Fruit fly (Drosophila melanogaster) whole organism, prepupa: Measurements from ENCODE around the gene drongo.

Experiments
- Blimp-1 ChIP-seq: fragments of 200-800 bp; sonication (Bioruptor generic); optimal IDR thresholded peaks from 3 replicates; lab custom pipeline; 2017; ENCODE audit warnings: missing biosample characterization, missing genetic modification characterization, mild to moderate bottlenecking, moderate library complexity, missing genetic modification reagents
- CG10631 ChIP-seq: fragments of 200-800 bp; sonication (Bioruptor generic); optimal IDR thresholded peaks from 2 replicates; lab custom pipeline; 2016; ENCODE audit warnings: missing biosample characterization, missing genetic modification characterization
- CG11294 ChIP-seq: fragments of 200-800 bp; sonication (Bioruptor generic); IDR thresholded peaks from 2 replicates; pipeline ENCODE4 v1.3.6; 2022; ENCODE audit warnings: missing biosample characterization, missing genetic modification characterization
- CG11762 ChIP-seq: fragments of 200-800 bp; sonication (Bioruptor generic); optimal IDR thresholded peaks from 3 replicates; lab custom pipeline; 2016; ENCODE audit warnings: missing biosample characterization, missing genetic modification characterization; ENCODE audit not compliant: insufficient read depth
- CG11902 ChIP-seq: fragments of 200-800 bp; sonication (Bioruptor generic); optimal IDR thresholded peaks from 3 replicates; lab custom pipeline; 2016; ENCODE audit warnings: missing biosample characterization, missing genetic modification characterization
- CG15336 ChIP-seq: fragments of 200-800 bp; sonication (Bioruptor generic); IDR thresholded peaks from 2 replicates; pipeline ENCODE4 v1.3.6; 2022; ENCODE audit warnings: missing biosample characterization, missing genetic modification characterization
- CG1621 ChIP-seq: fragments of 200-800 bp; sonication (Bioruptor generic); optimal IDR thresholded peaks from 3 replicates; lab custom pipeline; 2018; ENCODE audit warnings: missing biosample characterization, mild to moderate bottlenecking, missing genetic modification characterization
- CG16779 ChIP-seq: fragments of 200-800 bp; sonication (Bioruptor generic); optimal IDR thresholded peaks from 3 replicates; lab custom pipeline; 2017; ENCODE audit warnings: missing biosample characterization, mild to moderate bottlenecking, missing genetic modification characterization
- CG3032 ChIP-seq: fragments of 200-800 bp; optimal IDR thresholded peaks from 2 replicates; lab custom pipeline; 2019; ENCODE audit warnings: missing biosample characterization, mild to moderate bottlenecking, missing genetic modification characterization, moderate library complexity
- CG31627 ChIP-seq: fragments of 200-800 bp; sonication (Bioruptor generic); optimal IDR thresholded peaks from 3 replicates; lab custom pipeline; 2016; ENCODE audit warnings: missing biosample characterization, missing genetic modification characterization
- CG32006 ChIP-seq: fragments of 200-800 bp; sonication (Bioruptor generic); optimal IDR thresholded peaks from 3 replicates; lab custom pipeline; 2017; ENCODE audit warnings: missing biosample characterization, mild to moderate bottlenecking, missing genetic modification characterization
- CG34406 ChIP-seq: fragments of 200-800 bp; sonication (Bioruptor generic); optimal IDR thresholded peaks from 3 replicates; lab custom pipeline; 2016; ENCODE audit warnings: missing biosample characterization, missing genetic modification characterization
- CG3919 ChIP-seq: fragments of 200-800 bp; sonication (Bioruptor generic); optimal IDR thresholded peaks from 3 replicates; lab custom pipeline; 2016; ENCODE audit warnings: missing biosample characterization, missing genetic modification characterization
- CG4318 ChIP-seq: fragments of 200-800 bp; sonication (Bioruptor generic); optimal IDR thresholded peaks from 3 replicates; lab custom pipeline; 2017; ENCODE audit warnings: missing biosample characterization, mild to moderate bottlenecking, missing genetic modification characterization
- CG6163 ChIP-seq: fragments of 200-800 bp; sonication (Bioruptor generic); IDR thresholded peaks from 3 replicates; pipeline ENCODE4 v1.3.6; 2022; ENCODE audit warnings: missing biosample characterization, missing genetic modification characterization
- CG6808 ChIP-seq: fragments of 200-800 bp; sonication (Bioruptor generic); optimal IDR thresholded peaks from 3 replicates; lab custom pipeline; 2017; ENCODE audit warnings: missing biosample characterization, missing genetic modification characterization, mild to moderate bottlenecking, moderate library complexity, missing genetic modification reagents
- CG7368 ChIP-seq: fragments of 200-800 bp; sonication (Bioruptor generic); optimal IDR thresholded peaks from 3 replicates; lab custom pipeline; 2016; ENCODE audit warnings: missing biosample characterization, missing genetic modification characterization
- CG8119 ChIP-seq: fragments of 200-800 bp; sonication (Bioruptor generic); IDR thresholded peaks from 3 replicates; pipeline ENCODE4 v1.3.6; 2022; ENCODE audit warnings: missing biosample characterization, missing genetic modification characterization
- CG8319 ChIP-seq: fragments of 200-800 bp; sonication (Bioruptor generic); optimal IDR thresholded peaks from 3 replicates; lab custom pipeline; 2016; ENCODE audit warnings: missing biosample characterization, missing genetic modification characterization
- Eip75B ChIP-seq: fragments of 200-800 bp; sonication (Bioruptor generic); optimal IDR thresholded peaks from 3 replicates; lab custom pipeline; 2016; ENCODE audit warnings: missing biosample characterization, missing genetic modification characterization
- Eip78C ChIP-seq: fragments of 200-800 bp; sonication (Bioruptor generic); peaks from one replicate; lab custom pipeline; 2016; ENCODE audit warnings: missing biosample characterization, missing genetic modification characterization
- Eip93F ChIP-seq: fragments of 200-800 bp; sonication (Bioruptor generic); optimal IDR thresholded peaks from 2 replicates; lab custom pipeline; 2016; ENCODE audit warnings: missing biosample characterization, mild to moderate bottlenecking, missing genetic modification characterization
- Ets96B ChIP-seq: fragments of 200-800 bp; optimal IDR thresholded peaks from 2 replicates; lab custom pipeline; 2019; ENCODE audit warnings: missing biosample characterization, mild to moderate bottlenecking, missing genetic modification characterization, moderate library complexity
- Gug ChIP-seq: fragments of 200-800 bp; sonication (Bioruptor generic); IDR thresholded peaks from 2 replicates; pipeline ENCODE4 v1.3.6; 2022; ENCODE audit warnings: missing biosample characterization, missing genetic modification characterization
- Hr38 ChIP-seq: sonication (Bioruptor generic); optimal IDR thresholded peaks from 2 replicates; lab custom pipeline; 2016; ENCODE audit warnings: missing biosample characterization, missing genetic modification characterization
- Hr39 ChIP-seq: fragments of 200-800 bp; sonication (Bioruptor generic); optimal IDR thresholded peaks from 2 replicates; lab custom pipeline; 2016; ENCODE audit warnings: missing biosample characterization, missing genetic modification characterization
- Hr4 ChIP-seq: fragments of 200-800 bp; sonication (Bioruptor generic); optimal IDR thresholded peaks from 3 replicates; lab custom pipeline; 2016; ENCODE audit warnings: missing biosample characterization, missing genetic modification characterization
- Lpt ChIP-seq: fragments of 200-800 bp; sonication (Bioruptor generic); optimal IDR thresholded peaks from 3 replicates; lab custom pipeline; 2016; ENCODE audit warnings: missing biosample characterization, missing genetic modification characterization
- Met ChIP-seq: fragments of 200-800 bp; sonication (Bioruptor generic); optimal IDR thresholded peaks from 3 replicates; lab custom pipeline; 2016; ENCODE audit warnings: missing biosample characterization, missing genetic modification characterization
- OdsH ChIP-seq: fragments of 200-800 bp; sonication (Bioruptor generic); optimal IDR thresholded peaks from 3 replicates; lab custom pipeline; 2016; ENCODE audit warnings: missing biosample characterization, missing genetic modification characterization
- Smox ChIP-seq: fragments of 200-800 bp; sonication (Bioruptor generic); optimal IDR thresholded peaks from 3 replicates; lab custom pipeline; 2016; ENCODE audit warnings: missing biosample characterization, missing genetic modification characterization
- Sox102F ChIP-seq: fragments of 200-800 bp; sonication (Bioruptor generic); optimal IDR thresholded peaks from 2 replicates; lab custom pipeline; 2016; ENCODE audit warnings: missing biosample characterization, mild to moderate bottlenecking, missing genetic modification characterization
- Sox14 ChIP-seq: fragments of 200-800 bp; sonication (Bioruptor generic); optimal IDR thresholded peaks from 3 replicates; lab custom pipeline; 2016; ENCODE audit warnings: missing biosample characterization, missing genetic modification characterization
- Sox15 ChIP-seq: fragments of 200-800 bp; sonication (Bioruptor generic); optimal IDR thresholded peaks from 3 replicates; lab custom pipeline; 2016; ENCODE audit warnings: missing biosample characterization, missing genetic modification characterization
- achi ChIP-seq: fragments of 200-800 bp; sonication (Bioruptor generic); optimal IDR thresholded peaks from 3 replicates; lab custom pipeline; 2016; ENCODE audit warnings: missing biosample characterization, missing genetic modification characterization
- acj6 ChIP-seq: fragments of 200-800 bp; sonication (Bioruptor generic); optimal IDR thresholded peaks from 3 replicates; lab custom pipeline; 2016; ENCODE audit warnings: missing biosample characterization, missing genetic modification characterization
- cyc ChIP-seq: fragments of 200-800 bp; sonication (Bioruptor generic); optimal IDR thresholded peaks from 3 replicates; lab custom pipeline; 2016; ENCODE audit warnings: missing biosample characterization, missing genetic modification characterization
- eg ChIP-seq: fragments of 200-800 bp; sonication (Bioruptor generic); IDR thresholded peaks from 3 replicates; pipeline ENCODE4 v1.3.6; 2022; ENCODE audit warnings: missing biosample characterization, missing genetic modification characterization
- esn ChIP-seq: fragments of 200-800 bp; sonication (Bioruptor generic); optimal IDR thresholded peaks from 2 replicates; lab custom pipeline; 2016; ENCODE audit warnings: missing biosample characterization, mild to moderate bottlenecking, missing genetic modification characterization, moderate library complexity
- fd85E ChIP-seq: fragments of 200-800 bp; sonication (Bioruptor generic); optimal IDR thresholded peaks from 3 replicates; lab custom pipeline; 2016; ENCODE audit warnings: missing biosample characterization, missing genetic modification characterization
- fkh ChIP-seq: fragments of 200-800 bp; sonication (Bioruptor generic); optimal IDR thresholded peaks from 3 replicates; lab custom pipeline; 2017; ENCODE audit warnings: missing biosample characterization, mild to moderate bottlenecking, missing genetic modification characterization, moderate library complexity
- lz ChIP-seq: fragments of 200-800 bp; sonication (Bioruptor generic); optimal IDR thresholded peaks from 3 replicates; lab custom pipeline; 2016; ENCODE audit warnings: missing biosample characterization, missing genetic modification characterization
- net ChIP-seq: fragments of 200-800 bp; sonication (Bioruptor generic); optimal IDR thresholded peaks from 3 replicates; lab custom pipeline; 2016; ENCODE audit warnings: missing biosample characterization, missing genetic modification characterization
- pdm3 ChIP-seq: fragments of 200-800 bp; sonication (Bioruptor generic); optimal IDR thresholded peaks from 3 replicates; lab custom pipeline; 2016; ENCODE audit warnings: missing biosample characterization, missing genetic modification characterization
- salr ChIP-seq, 2 experiments: fragments of 200-800 bp; sonication (Bioruptor generic); optimal IDR thresholded peaks; 3 replicates each; lab custom pipeline; 2016 to 2018; ENCODE audit warnings: missing biosample characterization in 2 of 2, missing genetic modification characterization in 2 of 2, mild to moderate bottlenecking in 1 of 2
- ss ChIP-seq, 2 experiments: fragments of 200-800 bp; sonication (Bioruptor generic); optimal IDR thresholded peaks; 2 replicates in 1 of 2; 3 replicates in 1 of 2; lab custom pipeline; 2017 to 2018; ENCODE audit warnings: mild to moderate bottlenecking in 2 of 2, missing biosample characterization in 2 of 2, missing genetic modification characterization in 2 of 2, moderate library complexity in 1 of 2
- svp ChIP-seq: fragments of 200-800 bp; sonication (Bioruptor generic); peaks from one replicate; lab custom pipeline; 2016; ENCODE audit warnings: missing biosample characterization, missing genetic modification characterization
- topi ChIP-seq: fragments of 200-800 bp; sonication (Bioruptor generic); optimal IDR thresholded peaks from 3 replicates; lab custom pipeline; 2016; ENCODE audit warnings: missing biosample characterization, missing genetic modification characterization
- vri ChIP-seq: fragments of 200-800 bp; sonication (Bioruptor generic); optimal IDR thresholded peaks from 3 replicates; lab custom pipeline; 2016; ENCODE audit warnings: missing biosample characterization, mild to moderate bottlenecking, missing genetic modification characterization

Gene drongo

DNA sequence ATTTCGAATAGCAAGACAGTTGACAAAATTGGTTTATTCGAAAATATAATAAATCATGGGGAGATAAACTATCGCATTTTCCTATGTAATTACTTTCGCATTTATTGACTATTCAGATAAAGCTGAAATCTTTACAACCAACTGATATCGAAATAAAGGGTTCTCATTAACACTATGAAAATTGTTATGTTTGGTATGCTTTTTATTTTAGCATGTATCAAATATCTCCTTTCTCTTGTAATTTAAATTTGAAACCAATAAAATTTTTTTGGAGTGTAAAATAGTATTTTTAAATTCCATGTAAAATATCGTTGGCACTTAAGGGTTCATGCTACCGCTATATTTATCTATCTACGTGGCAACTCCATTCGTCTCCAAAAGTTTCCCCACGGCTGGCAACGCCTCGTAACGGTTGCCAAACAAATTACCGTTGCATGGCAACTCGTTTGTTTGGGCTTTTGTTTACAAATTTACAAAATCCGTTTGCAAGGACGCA, 4.2 kb upstream of the drongo start, which contains the start of gene CG13949 (continued):
- TF ChIP-seq Gug (0 out of 2 replicates have a peak, but pooled peaks have one; percentile 25), Sox102F (GFP tag; lab: Kevin White, UChicago) (no peak), CG3032 (tag; lab: Kevin White, UChicago) (peak; percentile 17), CG4318 (GFP tag; lab: Kevin White, UChicago) (no peak), Eip93F (no peak), Sox15 (GFP tag; lab: Kevin White, UChicago) (no peak), Ets96B (peak; percentile 8), vri (GFP tag; lab: Kevin White, UChicago) (no peak), fd85E (no peak), Hr38 (GFP tag; lab: Kevin White, UChicago) (no peak), Blimp-1 (GFP tag; lab: Kevin White, UChicago) (no peak), topi (GFP tag; lab: Kevin White, UChicago) (peak; percentile 34), CG7368 (GFP tag; lab: Kevin White, UChicago) (no peak), CG1621 (tag; lab: Kevin White, UChicago) (no peak), svp (peak; percentile 74), CG11902 (GFP tag; lab: Kevin White, UChicago) (no peak), CG8119 (GFP tag; lab: Robert Waterston, UW) (peak; percentile 47; the same call in 2 of the 3 replicates), CG11762 (no peak), CG6808 (GFP tag; lab: Kevin White, UChicago) (no peak), Met (peak; percentile 49)

DNA sequence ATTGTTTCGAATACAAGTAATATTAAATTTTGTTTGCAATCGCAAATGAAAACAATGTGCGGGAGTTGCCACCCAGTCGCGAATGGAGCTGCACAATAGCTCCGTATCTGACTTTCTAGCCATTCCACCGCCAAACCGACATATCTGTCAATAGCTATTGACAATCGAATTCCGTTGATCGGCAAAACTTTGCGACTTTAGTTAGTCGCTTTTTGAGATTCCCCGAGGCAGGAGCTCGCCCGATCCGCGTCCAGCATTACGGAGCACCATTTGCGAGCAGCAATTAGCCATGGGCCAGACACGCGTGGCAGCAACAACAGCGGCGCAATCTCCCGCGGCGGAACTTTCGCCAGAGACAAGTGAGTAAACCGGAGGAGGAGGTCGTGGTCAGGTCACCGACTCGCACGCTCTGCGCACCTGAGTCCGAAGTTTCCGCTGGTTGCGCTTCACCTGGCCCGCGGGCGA, 1.8 kb upstream of the drongo start, which contains the start of the genes CG4291 and kraken:
Gene CG4291 (minus strand): TSS at position 84 of the 465 bp plus-strand sequence.
Gene kraken (plus strand): TSS at position 122 of the 465 bp plus-strand sequence.
- TF ChIP-seq CG15336 (GFP tag; lab: Robert Waterston, UW) (peak; percentile 33; the same call in 1 of the 2 replicates), net (no peak), fkh (GFP tag; lab: Kevin White, UChicago) (peak; percentile 90), CG32006 (GFP tag; lab: Kevin White, UChicago) (peak; percentile 13), CG11762 (no peak), Gug (no peak), fd85E (no peak), topi (GFP tag; lab: Kevin White, UChicago) (peak; percentile 54), CG31627 (GFP tag; lab: Kevin White, UChicago) (peak; percentile 47), cyc (GFP tag; lab: Kevin White, UChicago) (peak; percentile 28), CG3032 (tag; lab: Kevin White, UChicago) (peak; percentile 18), svp (peak; percentile 83), vri (GFP tag; lab: Kevin White, UChicago) (peak; percentile 18), achi (GFP tag; lab: Kevin White, UChicago) (peak; percentile 33), Hr39 (GFP tag; lab: Kevin White, UChicago) (peak; percentile 45), acj6 (GFP tag; lab: Kevin White, UChicago) (peak; percentile 3), CG34406 (GFP tag; lab: Kevin White, UChicago) (peak; percentile 5), CG10631 (GFP tag; lab: Kevin White, UChicago) (no peak), CG1621 (tag; lab: Kevin White, UChicago) (peak; percentile 75), Smox (GFP tag; lab: Kevin White, UChicago) (peak; percentile 20), CG16779 (peak; percentile 32), esn (GFP tag; lab: Kevin White, UChicago) (peak; percentile 46), CG3919 (peak; percentile 54), Eip75B (GFP tag; lab: Kevin White, UChicago) (peak; percentile 16), CG11294 (GFP tag; lab: Robert Waterston, UW) (0 out of 2 replicates have a peak, but pooled peaks have one; percentile 8), Sox14 (GFP tag; lab: Kevin White, UChicago) (peak; percentile 58), Lpt (GFP tag; lab: Kevin White, UChicago) (no peak), salr (GFP tag; optimal IDR thresholded peaks at IDR 0.05; lab: Kevin White, UChicago) (no peak), CG8319 (GFP tag; lab: Kevin White, UChicago) (no peak), OdsH (GFP tag; lab: Kevin White, UChicago) (peak; percentile 11), lz (GFP tag; lab: Kevin White, UChicago) (peak; percentile 24), Eip78C (GFP tag; lab: Kevin White, UChicago) (peak; percentile 69), ss (GFP tag; optimal IDR thresholded peaks at IDR 0.05; lab: Kevin White, UChicago) (peak; percentile 3 to 22), Ets96B (no peak), pdm3 (GFP tag; lab: Kevin White, UChicago) (peak; percentile 20), eg (GFP tag; lab: Robert Waterston, UW) (peak; percentile 53; the same call in 2 of the 3 replicates), CG8119 (GFP tag; lab: Robert Waterston, UW) (no peak), Hr4 (GFP tag; lab: Kevin White, UChicago) (peak; percentile 31), CG6163 (peak; percentile 46; the same call in 1 of the 3 replicates)
